Worm (Caenorhabditis elegans): ENCODE data around the gene T16G1.6.

DNA sequence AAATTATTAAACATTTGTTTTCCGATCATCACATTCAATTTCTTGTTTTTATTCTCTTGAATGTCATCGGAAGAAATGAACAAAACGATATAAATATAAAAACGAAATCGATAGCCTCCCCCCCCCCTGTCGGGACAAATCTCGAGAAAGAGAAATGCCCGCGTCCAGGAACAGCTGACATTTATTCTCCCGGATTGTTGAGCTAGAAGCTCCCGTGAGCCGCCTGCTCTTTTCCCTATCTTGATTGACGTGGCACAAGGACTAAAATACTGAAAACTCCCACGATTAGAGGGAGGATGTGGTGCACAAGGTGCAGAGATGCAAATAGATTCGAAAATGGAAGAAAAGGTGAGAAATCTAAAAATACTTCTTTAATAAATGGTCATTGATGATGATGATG, 40.1 kb downstream of the T16G1.6 start:
- TF ChIP-seq mab-9 (GFP tag; IDR thresholded peaks at IDR 0.05), result no peak
- TF ChIP-seq sup-37 (GFP tag; optimal IDR thresholded peaks at IDR 0.05), result no peak

All from whole organism, L1 larva.